Worm (Caenorhabditis elegans): Measurements from ENCODE around the gene irld-2.
"Not testable (repeated sequence)": the region's sequence is repeated elsewhere in the genome, so short reads cannot be mapped to it uniquely, and the experiment has no call there.

The irld-2 gene

ce11 chrX:13435790-13436472 lies 41.1 kb upstream of the irld-2 start, which contains the start of gene jmjd-3.3:
Gene jmjd-3.3 (plus strand): TSS chrX:13436422.
- TF ChIP-seq nhr-28 (tag; optimal IDR thresholded peaks at IDR 0.05) (no peak), nhr-237 (tag; optimal IDR thresholded peaks at IDR 0.05) (no peak), hlh-1 (tag; optimal IDR thresholded peaks at IDR 0.05) (no peak), zip-8 (tag; optimal IDR thresholded peaks at IDR 0.05) (no peak), nhr-76 (tag; optimal IDR thresholded peaks at IDR 0.05) (no peak), M03D4.4 (tag; optimal IDR thresholded peaks at IDR 0.05) (no peak), unc-120 (tag; optimal IDR thresholded peaks at IDR 0.05; ENCODE audit: poor library complexity, severe bottlenecking) (no peak), elt-3 (tag; optimal IDR thresholded peaks at IDR 0.05) (no peak), unc-62 (GFP tag; optimal IDR thresholded peaks at IDR 0.05) (no peak), flh-1 (GFP tag; optimal IDR thresholded peaks at IDR 0.05) (no peak), ceh-39 (tag; optimal IDR thresholded peaks at IDR 0.05) (no peak), pha-4 (tag; optimal IDR thresholded peaks at IDR 0.05) (no peak), lin-13 (tag; optimal IDR thresholded peaks at IDR 0.05) (no peak), blmp-1 (tag; optimal IDR thresholded peaks at IDR 0.05) (no peak), nhr-2 (tag; optimal IDR thresholded peaks at IDR 0.05) (no peak), mep-1 (tag; optimal IDR thresholded peaks at IDR 0.05) (no peak), lin-32 (GFP tag; optimal IDR thresholded peaks at IDR 0.05) (no peak), nhr-12 (tag; optimal IDR thresholded peaks at IDR 0.05) (no peak), unc-39 (tag; optimal IDR thresholded peaks at IDR 0.05) (no peak)

ce11 chrX:13435116-13435515 lies 40.2 kb upstream of the irld-2 start:
- TF ChIP-seq tbx-8 (GFP tag; optimal IDR thresholded peaks at IDR 0.05) (no peak), ceh-43 (GFP tag; optimal IDR thresholded peaks at IDR 0.05) (no peak)

ce11 chrX:13431388-13431787 lies 36.5 kb upstream of the irld-2 start, which contains the start of gene C29F7.10:
Gene C29F7.10 (minus strand): TSS chrX:13431488.
- TF ChIP-seq mls-2 (tag; optimal IDR thresholded peaks at IDR 0.05); tbx-8 (GFP tag; optimal IDR thresholded peaks at IDR 0.05); nhr-76 (tag; optimal IDR thresholded peaks at IDR 0.05): not testable (repeated sequence)

- not testable (repeated sequence) for TF ChIP-seq sem-2 (GFP tag; optimal IDR thresholded peaks at IDR 0.05); tbx-8 (GFP tag; optimal IDR thresholded peaks at IDR 0.05); lin-13 (tag; optimal IDR thresholded peaks at IDR 0.05)
These were observed 33.9 kb upstream of the irld-2 start, which contains the start of gene fkh-4 for ce11 chrX:13428755-13429154. Gene fkh-4 (minus strand): TSS chrX:13428855.

- TF ChIP-seq hlh-1 (tag; optimal IDR thresholded peaks at IDR 0.05): no peak
- no peak for TF ChIP-seq pha-4 (tag; optimal IDR thresholded peaks at IDR 0.05)
- TF ChIP-seq sem-2 (GFP tag; optimal IDR thresholded peaks at IDR 0.05): no peak
- TF ChIP-seq blmp-1 (tag; optimal IDR thresholded peaks at IDR 0.05): no peak
These were observed 28.5 kb upstream of the irld-2 start, which contains the start of gene fkh-3 for ce11 chrX:13423340-13423739. Gene fkh-3 (minus strand): TSS chrX:13423440.

- no peak for TF ChIP-seq M03D4.4 (tag; optimal IDR thresholded peaks at IDR 0.05)
- TF ChIP-seq blmp-1 (tag; optimal IDR thresholded peaks at IDR 0.05): no peak
These were observed 26.2 kb upstream of the irld-2 start for ce11 chrX:13421068-13421467.

- TF ChIP-seq nhr-237 (tag; optimal IDR thresholded peaks at IDR 0.05): no peak
- peak; percentile 26 for TF ChIP-seq ces-1 (GFP tag; optimal IDR thresholded peaks at IDR 0.05)
- no peak for TF ChIP-seq flh-1 (GFP tag; optimal IDR thresholded peaks at IDR 0.05)
- no peak for TF ChIP-seq nhr-76 (tag; optimal IDR thresholded peaks at IDR 0.05)
- no peak for TF ChIP-seq lsy-2 (tag; optimal IDR thresholded peaks at IDR 0.05)
- no peak for TF ChIP-seq tbx-8 (GFP tag; optimal IDR thresholded peaks at IDR 0.05)
- TF ChIP-seq sem-2 (GFP tag; optimal IDR thresholded peaks at IDR 0.05): no peak
- TF ChIP-seq nhr-2 (tag; optimal IDR thresholded peaks at IDR 0.05): no peak
- no peak for TF ChIP-seq nhr-12 (tag; optimal IDR thresholded peaks at IDR 0.05)
- no peak for TF ChIP-seq snpc-4 (tag; optimal IDR thresholded peaks at IDR 0.05)
- no peak for TF ChIP-seq mab-5 (tag; optimal IDR thresholded peaks at IDR 0.05)
- no peak for TF ChIP-seq pha-4 (tag; optimal IDR thresholded peaks at IDR 0.05)
- no peak for TF ChIP-seq zip-8 (tag; optimal IDR thresholded peaks at IDR 0.05)
- TF ChIP-seq mep-1 (tag; optimal IDR thresholded peaks at IDR 0.05): peak; percentile 15
- peak; percentile 21 for TF ChIP-seq blmp-1 (tag; optimal IDR thresholded peaks at IDR 0.05)
- no peak for TF ChIP-seq cnd-1 (tag; optimal IDR thresholded peaks at IDR 0.05)
- no peak for TF ChIP-seq bed-3 (GFP tag; optimal IDR thresholded peaks at IDR 0.05)
- no peak for TF ChIP-seq M03D4.4 (tag; optimal IDR thresholded peaks at IDR 0.05)
- peak; percentile 70 for TF ChIP-seq unc-62 (GFP tag; optimal IDR thresholded peaks at IDR 0.05)
- TF ChIP-seq ztf-11 (tag; optimal IDR thresholded peaks at IDR 0.05): no peak
- no peak for TF ChIP-seq drap-1 (GFP tag; optimal IDR thresholded peaks at IDR 0.05)
- TF ChIP-seq elt-3 (tag; optimal IDR thresholded peaks at IDR 0.05): no peak
- TF ChIP-seq lin-32 (GFP tag; optimal IDR thresholded peaks at IDR 0.05): no peak
- TF ChIP-seq nhr-28 (tag; optimal IDR thresholded peaks at IDR 0.05): no peak
- no peak for TF ChIP-seq ceh-83 (GFP tag; optimal IDR thresholded peaks at IDR 0.05)
- TF ChIP-seq ham-2 (GFP tag; optimal IDR thresholded peaks at IDR 0.05): peak; percentile 28
- no peak for TF ChIP-seq mls-2 (tag; optimal IDR thresholded peaks at IDR 0.05)
- TF ChIP-seq hlh-1 (tag; optimal IDR thresholded peaks at IDR 0.05): peak; percentile 12
- no peak for TF ChIP-seq unc-39 (tag; optimal IDR thresholded peaks at IDR 0.05)
- no peak for TF ChIP-seq ceh-39 (tag; optimal IDR thresholded peaks at IDR 0.05)
- no peak for TF ChIP-seq lin-13 (tag; optimal IDR thresholded peaks at IDR 0.05)
- no peak for TF ChIP-seq unc-120 (tag; optimal IDR thresholded peaks at IDR 0.05; ENCODE audit: poor library complexity, severe bottlenecking)
These were observed 25.0 kb upstream of the irld-2 start, which contains the start of gene C29F7.3 for ce11 chrX:13419884-13420339. Gene C29F7.3 (minus strand): TSS chrX:13419934.
